Fruit fly (Drosophila melanogaster): ENCODE results near the gene CG15312.

CG15312 gene

dm6 chrX:10070325-10070931 is at the start of gene CG15312:
CG15312 (minus strand) TSS chrX:10070868.
- no peak for TF ChIP-seq Sp1 (GFP tag; optimal IDR thresholded peaks at IDR 0.05)
- TF ChIP-seq Hr78 (GFP tag; optimal IDR thresholded peaks at IDR 0.05) = no peak
- no peak for TF ChIP-seq Hnf4 (GFP tag; optimal IDR thresholded peaks at IDR 0.05)
- no peak for TF ChIP-seq dmrt93B (GFP tag; optimal IDR thresholded peaks at IDR 0.05)

DNA sequence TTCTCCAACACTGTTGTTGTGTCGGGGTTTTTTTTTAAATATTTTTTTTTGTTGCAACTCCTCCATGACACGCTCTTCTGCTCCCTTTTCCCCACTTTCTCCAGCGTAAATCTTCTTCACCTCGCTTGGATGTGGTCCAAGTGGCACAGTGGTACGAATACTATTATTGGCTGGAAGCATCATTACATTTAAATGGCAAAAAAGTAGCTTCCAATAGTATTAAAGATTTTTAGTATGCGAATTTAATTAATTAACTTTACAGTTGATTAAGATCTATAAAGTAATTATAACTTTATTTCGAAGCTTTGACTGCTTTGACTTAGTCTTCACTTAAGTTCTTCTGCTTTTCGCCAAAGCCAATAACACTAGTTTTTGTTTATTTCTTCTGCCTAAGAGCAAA is 47.7 kb upstream of the CG15312 start:
- no peak for TF ChIP-seq br (GFP tag; optimal IDR thresholded peaks at IDR 0.05)
- TF ChIP-seq psq (GFP tag; optimal IDR thresholded peaks at IDR 0.05) = peak; percentile 28
- TF ChIP-seq woc (GFP tag; optimal IDR thresholded peaks at IDR 0.05) = peak; percentile 35
- no peak for TF ChIP-seq Jra (GFP tag; optimal IDR thresholded peaks at IDR 0.05)
- no peak for TF ChIP-seq dl (GFP tag; optimal IDR thresholded peaks at IDR 0.05; ENCODE audit: insufficient read depth in 1 of 2, partially characterized antibody in 2 of 2)
- TF ChIP-seq Rel (GFP tag; optimal IDR thresholded peaks at IDR 0.05) = no peak
- TF ChIP-seq Rel (tag; optimal IDR thresholded peaks at IDR 0.05) = no peak
- no peak for TF ChIP-seq CrebA (GFP tag; optimal IDR thresholded peaks at IDR 0.05; ENCODE audit: borderline replicate concordance)
- TF ChIP-seq Dfd (GFP tag; optimal IDR thresholded peaks at IDR 0.05) = no peak

- TF ChIP-seq psq (GFP tag; optimal IDR thresholded peaks at IDR 0.05) (peak; percentile 57), tai (GFP tag; optimal IDR thresholded peaks at IDR 0.05) (no peak), fru (GFP tag; optimal IDR thresholded peaks at IDR 0.05) (peak; percentile 28), foxo (GFP tag; optimal IDR thresholded peaks at IDR 0.05) (no peak)
Observed at dm6 chrX:10115582-10116207, 45.0 kb upstream of the CG15312 start.

dm6 chrX:10113910-10114790 is 43.5 kb upstream of the CG15312 start:
- no peak for TF ChIP-seq Hr83 (GFP tag; optimal IDR thresholded peaks at IDR 0.05; ENCODE audit: poor library complexity, severe bottlenecking)
- no peak for TF ChIP-seq Abd-B (GFP tag; optimal IDR thresholded peaks at IDR 0.05)
- TF ChIP-seq CG9705 (GFP tag; optimal IDR thresholded peaks at IDR 0.05) = no peak
- TF ChIP-seq dl (GFP tag; optimal IDR thresholded peaks at IDR 0.05; ENCODE audit: insufficient read depth in 1 of 2, partially characterized antibody in 2 of 2) = no peak
- peak; percentile 48 for TF ChIP-seq psq (GFP tag; optimal IDR thresholded peaks at IDR 0.05)
- no peak for TF ChIP-seq tai (GFP tag; optimal IDR thresholded peaks at IDR 0.05)
- TF ChIP-seq sage (GFP tag; optimal IDR thresholded peaks at IDR 0.05) = peak; percentile 39
- TF ChIP-seq OdsH (GFP tag; optimal IDR thresholded peaks at IDR 0.05) = peak; percentile 75
- no peak for TF ChIP-seq GATAd (GFP tag; optimal IDR thresholded peaks at IDR 0.05)
- TF ChIP-seq Hr78 (GFP tag; optimal IDR thresholded peaks at IDR 0.05) = no peak
- TF ChIP-seq rgr (GFP tag; optimal IDR thresholded peaks at IDR 0.05) = peak; percentile 72
- no peak for TF ChIP-seq Myc (optimal IDR thresholded peaks at IDR 0.05)
- peak; percentile 86 for TF ChIP-seq fru (GFP tag; optimal IDR thresholded peaks at IDR 0.05)
- no peak for TF ChIP-seq lola (GFP tag; optimal IDR thresholded peaks at IDR 0.05)
- no peak for TF ChIP-seq sv (GFP tag; optimal IDR thresholded peaks at IDR 0.05)
- no peak for TF ChIP-seq CrebA (GFP tag; optimal IDR thresholded peaks at IDR 0.05; ENCODE audit: borderline replicate concordance)
- peak; percentile 24 for TF ChIP-seq Jra (GFP tag; optimal IDR thresholded peaks at IDR 0.05)
- TF ChIP-seq N (GFP tag; optimal IDR thresholded peaks at IDR 0.05) = no peak
- peak; percentile 74 for TF ChIP-seq woc (GFP tag; optimal IDR thresholded peaks at IDR 0.05)
- TF ChIP-seq usp (GFP tag; optimal IDR thresholded peaks at IDR 0.05) = no peak
- TF ChIP-seq h (GFP tag; optimal IDR thresholded peaks at IDR 0.05) = peak; percentile 83
- TF ChIP-seq Vsx2 (GFP tag; optimal IDR thresholded peaks at IDR 0.05; ENCODE audit: partially characterized antibody) = no peak
- peak in 1 of 2 experiments; percentile 82 for TF ChIP-seq foxo (GFP tag; optimal IDR thresholded peaks at IDR 0.05)
- peak; percentile 64 for TF ChIP-seq dmrt93B (GFP tag; optimal IDR thresholded peaks at IDR 0.05)
- TF ChIP-seq pan (optimal IDR thresholded peaks at IDR 0.05) = no peak
- TF ChIP-seq jim (GFP tag; optimal IDR thresholded peaks at IDR 0.05) = no peak
- peak; percentile 76 for TF ChIP-seq br (GFP tag; optimal IDR thresholded peaks at IDR 0.05)
- TF ChIP-seq dsf (GFP tag; optimal IDR thresholded peaks at IDR 0.05; ENCODE audit: borderline replicate concordance) = no peak
- TF ChIP-seq Dif (GFP tag; optimal IDR thresholded peaks at IDR 0.05; ENCODE audit: partially characterized antibody) = no peak
- TF ChIP-seq ey (GFP tag; optimal IDR thresholded peaks at IDR 0.05) = peak; percentile 77
- TF ChIP-seq CG32264 (GFP tag; optimal IDR thresholded peaks at IDR 0.05) = peak; percentile 57
- peak; percentile 81 for TF ChIP-seq HLH106 (tag; optimal IDR thresholded peaks at IDR 0.05)
- TF ChIP-seq Hnf4 (GFP tag; optimal IDR thresholded peaks at IDR 0.05) = peak; percentile 50
- TF ChIP-seq brk (GFP tag; optimal IDR thresholded peaks at IDR 0.05) = no peak
- no peak for TF ChIP-seq Rel (GFP tag; optimal IDR thresholded peaks at IDR 0.05)
- no peak for TF ChIP-seq Rel (tag; optimal IDR thresholded peaks at IDR 0.05)
- TF ChIP-seq Sp1 (GFP tag; optimal IDR thresholded peaks at IDR 0.05) = peak; percentile 78
- peak; percentile 54 for TF ChIP-seq Dfd (GFP tag; optimal IDR thresholded peaks at IDR 0.05)
- TF ChIP-seq Mio (GFP tag; optimal IDR thresholded peaks at IDR 0.05) = no peak

All from whole organism, wandering third instar larva.